Fruit fly (Drosophila melanogaster): ENCODE data around the gene nero.

The nero gene

DNA sequence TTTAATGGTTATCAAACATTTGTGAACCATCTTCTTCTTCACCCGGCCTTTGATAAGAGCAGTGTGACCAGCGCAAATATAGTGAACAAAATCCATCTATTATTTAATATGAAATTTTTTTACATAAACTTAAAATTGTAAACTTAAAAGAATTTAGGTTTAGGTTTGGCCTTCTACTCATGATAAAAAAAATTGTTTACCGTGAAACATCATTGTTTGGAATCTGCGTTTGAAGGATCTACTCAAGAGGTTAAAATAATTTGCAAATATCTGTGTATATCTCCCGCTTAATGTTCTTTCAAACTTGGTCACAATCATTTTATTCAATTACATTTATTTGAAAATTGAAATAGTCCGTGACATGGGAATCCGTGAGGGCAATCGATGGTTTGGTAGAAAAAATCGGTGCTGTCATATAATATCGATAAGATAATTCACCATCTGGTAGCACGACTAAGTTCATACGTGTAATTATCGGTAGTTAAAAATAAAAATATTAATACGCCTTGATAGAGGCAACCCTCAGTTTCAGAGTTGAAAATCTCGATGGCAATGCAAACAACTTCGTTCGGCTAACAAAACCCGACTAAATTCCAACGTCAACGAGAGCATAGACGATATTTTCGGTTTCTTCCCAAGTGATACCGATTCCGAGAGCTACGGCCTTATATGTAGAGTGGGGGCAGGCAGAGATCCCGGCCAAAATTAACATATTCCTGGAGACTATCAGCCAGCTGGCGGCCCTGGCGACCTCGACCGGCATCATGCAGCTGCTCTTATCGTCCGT is 24.6 kb upstream of the nero start, which contains the start of the genes betaGlu and sip3 (continued):
- TF ChIP-seq CG33557 (GFP tag; optimal IDR thresholded peaks at IDR 0.05) (peak; percentile 8), en (GFP tag; optimal IDR thresholded peaks at IDR 0.05) (no peak), CG13624 (GFP tag; optimal IDR thresholded peaks at IDR 0.05) (peak; percentile 3), CG6175 (GFP tag; IDR thresholded peaks at IDR 0.05) (no peak), ftz-f1 (GFP tag; optimal IDR thresholded peaks at IDR 0.05) (peak; percentile 8), Dref (GFP tag; IDR thresholded peaks at IDR 0.05) (peak; percentile 91), Hmr (GFP tag; optimal IDR thresholded peaks at IDR 0.05) (no peak), sens (GFP tag) (peak; percentile 83), CG34224 (GFP tag; IDR thresholded peaks at IDR 0.05; ENCODE audit: partially characterized antibody) (peak; percentile 89), CG15011 (GFP tag; optimal IDR thresholded peaks at IDR 0.05) (no peak), B-H1 (GFP tag; IDR thresholded peaks at IDR 0.05) (no peak), Xrp1 (GFP tag; IDR thresholded peaks at IDR 0.05) (no peak), mld (GFP tag; IDR thresholded peaks at IDR 0.05; ENCODE audit: partially characterized antibody) (peak; percentile 72; the same call in 2 of the 3 replicates), twi (tag; optimal IDR thresholded peaks at IDR 0.05) (peak; percentile 24), CG6654 (GFP tag; optimal IDR thresholded peaks at IDR 0.05) (no peak), Dll (GFP tag; IDR thresholded peaks at IDR 0.05; ENCODE audit: partially characterized antibody) (peak; percentile 91), zfh1 (GFP tag; IDR thresholded peaks at IDR 0.05) (no peak), tna (GFP tag; IDR thresholded peaks at IDR 0.05; ENCODE audit: partially characterized antibody) (peak; percentile 93), vnd (GFP tag; IDR thresholded peaks at IDR 0.05; ENCODE audit: partially characterized antibody) (peak; percentile 89), YL-1 (GFP tag; optimal IDR thresholded peaks at IDR 0.05) (peak; percentile 73), hbn (GFP tag; IDR thresholded peaks at IDR 0.05; ENCODE audit: partially characterized antibody) (peak; percentile 86), CG10959 (GFP tag; IDR thresholded peaks at IDR 0.05) (no peak), CG12942 (GFP tag; optimal IDR thresholded peaks at IDR 0.05) (no peak), Sry-δ (GFP tag; optimal IDR thresholded peaks at IDR 0.05) (peak; percentile 79), CG14965 (GFP tag; optimal IDR thresholded peaks at IDR 0.05; ENCODE audit: borderline replicate concordance) (no peak), CG2202 (tag; optimal IDR thresholded peaks at IDR 0.05) (no peak), Usf (GFP tag; optimal IDR thresholded peaks at IDR 0.05) (no peak), CG12299 (tag; optimal IDR thresholded peaks at IDR 0.05) (peak; percentile 23), CG13123 (GFP tag; optimal IDR thresholded peaks at IDR 0.05) (peak; percentile 0), CG9817 (tag; optimal IDR thresholded peaks at IDR 0.05) (no peak), hb (GFP tag; IDR thresholded peaks at IDR 0.05; ENCODE audit: partially characterized antibody) (peak; percentile 90), sug (tag; optimal IDR thresholded peaks at IDR 0.05) (peak; percentile 20), lilli (GFP tag; optimal IDR thresholded peaks at IDR 0.05) (peak; percentile 61), E2f2 (GFP tag; IDR thresholded peaks at IDR 0.05) (peak; percentile 50; the same call in 1 of the 2 replicates), gem (tag; optimal IDR thresholded peaks at IDR 0.05) (no peak), lola (GFP tag; optimal IDR thresholded peaks at IDR 0.05) (peak in 1 of 3 experiments; percentile 46), schlank (tag; optimal IDR thresholded peaks at IDR 0.05) (no peak), sob (GFP tag; IDR thresholded peaks at IDR 0.05) (no peak), mam (GFP tag; optimal IDR thresholded peaks at IDR 0.05) (peak; percentile 15), cato (GFP tag; optimal IDR thresholded peaks at IDR 0.05; ENCODE audit: borderline replicate concordance) (no peak), Asciz (GFP tag; optimal IDR thresholded peaks at IDR 0.05) (no peak), Hr3 (GFP tag; optimal IDR thresholded peaks at IDR 0.05) (peak; percentile 42), dmrt11E (tag; optimal IDR thresholded peaks at IDR 0.05) (peak; percentile 21), nom (GFP tag; optimal IDR thresholded peaks at IDR 0.05) (no peak), lab (GFP tag; optimal IDR thresholded peaks at IDR 0.05) (no peak), CG18262 (tag; optimal IDR thresholded peaks at IDR 0.05) (no peak), CG9876 (GFP tag; optimal IDR thresholded peaks at IDR 0.05) (no peak), Lhr (GFP tag; optimal IDR thresholded peaks at IDR 0.05) (no peak)
